Worm (Caenorhabditis elegans) whole organism, L4 larva: Measurements from ENCODE around the gene F35D2.2.

ENCODE experiments used
- ZK546.5 ChIP-seq, 2 experiments: sonication (generic microtip); optimal IDR thresholded peaks; 2 replicates each; lab custom pipeline; 2017; ENCODE audit warnings: missing biosample characterization in 2 of 2, missing genetic modification characterization in 2 of 2
- ctbp-1 ChIP-seq: fragments of 200-800 bp; sonication (Bioruptor generic); IDR thresholded peaks from 2 replicates; pipeline ENCODE4 v1.3.6; 2022; ENCODE audit warnings: missing genetic modification reagents, missing genetic modification characterization, missing compliant biosample characterization
- dpl-1 ChIP-seq: fragments of 150-350 bp; optimal IDR thresholded peaks from 2 replicates; lab custom pipeline; 2014; ENCODE audit warnings: missing biosample characterization, missing genetic modification reagents, missing genetic modification characterization

DNA sequence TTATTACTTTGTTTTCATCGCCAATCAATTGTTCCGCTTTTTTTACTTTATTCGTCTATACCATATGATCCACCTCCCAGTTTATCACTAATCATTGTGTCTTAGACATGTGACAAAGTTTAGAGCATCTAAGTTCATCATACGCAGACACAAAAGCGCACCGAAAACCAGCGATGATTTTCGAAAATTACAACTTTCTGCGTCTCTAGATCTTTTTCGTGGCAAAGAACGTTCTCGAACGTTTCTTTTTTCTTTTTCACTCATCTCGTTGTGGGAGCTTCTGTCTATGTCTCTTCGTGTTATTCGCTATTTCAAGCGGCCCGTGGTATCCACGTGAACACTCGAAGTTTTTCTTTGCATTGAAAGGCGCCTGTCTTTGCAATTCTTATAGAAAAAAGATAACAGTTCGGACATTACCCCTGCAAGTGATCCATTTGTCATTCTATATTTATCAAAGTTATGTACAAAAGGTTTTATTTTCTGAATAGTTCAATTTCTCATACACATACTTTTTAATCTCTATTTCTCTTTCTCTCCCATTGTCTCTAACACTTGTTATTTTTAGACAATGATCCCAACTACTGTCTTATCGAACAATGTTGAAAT lies 45.1 kb upstream of the F35D2.2 start, which contains the start of gene ZK1290.5:
- peak; percentile 75 for TF ChIP-seq ctbp-1 (GFP tag; lab: Robert Waterston, UW)
- no peak for TF ChIP-seq ZK546.5 (tag; optimal IDR thresholded peaks at IDR 0.05; lab: Kevin White, UChicago)
- TF ChIP-seq dpl-1 (GFP tag; lab: Kevin White, UChicago), result peak; percentile 50
